Fruit fly (Drosophila melanogaster): Measurements from ENCODE around the gene CG34133.

CG34133 gene

dm6 chr3R:29859763-29860162 is 9.4 kb upstream of the CG34133 start (continued):
- TF ChIP-seq twi (tag; optimal IDR thresholded peaks at IDR 0.05) (peak; percentile 7), CG7556 (GFP tag; optimal IDR thresholded peaks at IDR 0.05) (peak; percentile 13), zen (tag; optimal IDR thresholded peaks at IDR 0.05) (peak; percentile 27), CG3995 (GFP tag; optimal IDR thresholded peaks at IDR 0.05) (no peak), ato (GFP tag; IDR thresholded peaks at IDR 0.05; ENCODE audit: partially characterized antibody) (no peak), CG1233 (GFP tag; optimal IDR thresholded peaks at IDR 0.05) (peak; percentile 28), CG11560 (tag; IDR thresholded peaks at IDR 0.05) (no peak), H2.0 (GFP tag; IDR thresholded peaks at IDR 0.05) (peak; percentile 33; the same call in 1 of the 2 replicates), sc (optimal IDR thresholded peaks at IDR 0.05) (no peak), sc (GFP tag; optimal IDR thresholded peaks at IDR 0.05) (no peak), Dfd (GFP tag; optimal IDR thresholded peaks at IDR 0.05) (no peak), corto (GFP tag; optimal IDR thresholded peaks at IDR 0.05) (no peak), cato (GFP tag; optimal IDR thresholded peaks at IDR 0.05; ENCODE audit: borderline replicate concordance) (no peak), Camta (GFP tag; optimal IDR thresholded peaks at IDR 0.05) (no peak), Poxn (GFP tag; IDR thresholded peaks at IDR 0.05) (no peak), crp (GFP tag; optimal IDR thresholded peaks at IDR 0.05) (no peak), emc (GFP tag; optimal IDR thresholded peaks at IDR 0.05) (no peak), CTCF (GFP tag; optimal IDR thresholded peaks at IDR 0.05) (peak; percentile 31), shn (GFP tag; optimal IDR thresholded peaks at IDR 0.05) (no peak), Ptx1 (GFP tag; IDR thresholded peaks at IDR 0.05) (peak; percentile 49), zf30C (GFP tag; optimal IDR thresholded peaks at IDR 0.05) (no peak), lilli (GFP tag; optimal IDR thresholded peaks at IDR 0.05) (peak; percentile 67), Doc2 (GFP tag; IDR thresholded peaks at IDR 0.05) (no peak), CG11085 (GFP tag; IDR thresholded peaks at IDR 0.05) (no peak), pzg (GFP tag; optimal IDR thresholded peaks at IDR 0.05) (peak; percentile 72), cad (GFP tag; optimal IDR thresholded peaks at IDR 0.05) (no peak), tna (GFP tag; IDR thresholded peaks at IDR 0.05; ENCODE audit: partially characterized antibody) (no peak), p53 (GFP tag; optimal IDR thresholded peaks at IDR 0.05) (no peak), Sin3A (optimal IDR thresholded peaks at IDR 0.05) (no peak), Nf-YB (GFP tag; optimal IDR thresholded peaks at IDR 0.05) (no peak), Pdp1 (GFP tag; optimal IDR thresholded peaks at IDR 0.05) (peak in 1 of 2 experiments; percentile 54), CG10431 (GFP tag; optimal IDR thresholded peaks at IDR 0.05) (no peak), Hr39 (optimal IDR thresholded peaks at IDR 0.05) (no peak), CG10543 (GFP tag; optimal IDR thresholded peaks at IDR 0.05) (peak; percentile 42), CG16815 (GFP tag; optimal IDR thresholded peaks at IDR 0.05) (no peak), Awh (GFP tag; IDR thresholded peaks at IDR 0.05) (no peak), CG6254 (GFP tag; optimal IDR thresholded peaks at IDR 0.05) (no peak), Stat92E (GFP tag; optimal IDR thresholded peaks at IDR 0.05) (peak in 1 of 3 experiments; percentile 27), sob (GFP tag; IDR thresholded peaks at IDR 0.05) (peak; percentile 74), chm (GFP tag; IDR thresholded peaks at IDR 0.05) (peak; percentile 79), slp2 (GFP tag; optimal IDR thresholded peaks at IDR 0.05) (no peak), Med (GFP tag) (peak; percentile 94), CG14441 (GFP tag; IDR thresholded peaks at IDR 0.05) (peak; percentile 61), Xrp1 (GFP tag; IDR thresholded peaks at IDR 0.05) (peak; percentile 32; the same call in 1 of the 2 replicates), CG43689 (GFP tag; IDR thresholded peaks at IDR 0.05) (no peak), unc-4 (GFP tag; IDR thresholded peaks at IDR 0.05; ENCODE audit: partially characterized antibody) (0 out of 2 replicates have a peak, but pooled peaks have one; percentile 49), jumu (GFP tag; optimal IDR thresholded peaks at IDR 0.05) (no peak), CG6813 (GFP tag; optimal IDR thresholded peaks at IDR 0.05) (peak; percentile 30), CG10959 (GFP tag; IDR thresholded peaks at IDR 0.05) (no peak), Myb (GFP tag; optimal IDR thresholded peaks at IDR 0.05) (peak; percentile 42), Lim3 (GFP tag; IDR thresholded peaks at IDR 0.05) (no peak), CG5953 (GFP tag; IDR thresholded peaks at IDR 0.05) (no peak), wdn (GFP tag; IDR thresholded peaks at IDR 0.05) (no peak)
